Worm (Caenorhabditis elegans): ENCODE data around the gene sdz-12.

The sdz-12 gene

DNA sequence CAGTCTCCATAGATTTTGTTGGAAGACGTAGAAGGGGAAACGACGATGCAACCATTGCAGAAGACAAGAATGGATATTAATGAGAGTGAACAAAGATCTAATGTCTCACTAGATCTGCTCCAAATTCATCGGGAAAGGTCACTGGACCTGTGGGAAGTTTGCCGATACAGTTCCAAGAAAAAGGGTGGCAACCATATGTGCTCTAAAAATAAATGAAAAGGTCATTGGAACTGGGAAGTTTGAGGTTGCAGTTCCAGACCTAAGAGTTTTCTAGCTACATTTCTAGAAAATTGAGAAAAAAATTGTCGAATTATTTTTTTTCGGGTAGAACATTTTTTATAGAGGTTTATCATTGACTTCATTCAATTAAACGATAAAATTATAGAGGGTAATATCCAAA, 15.8 kb upstream of the sdz-12 start, which contains the start of gene fbxb-92:
TSS of gene fbxb-92 (minus strand) at position 101 of the 400 bp plus-strand sequence.
- no peak for TF ChIP-seq fkh-6 (tag; optimal IDR thresholded peaks at IDR 0.05)
- no peak for TF ChIP-seq pha-2 (tag; optimal IDR thresholded peaks at IDR 0.05)
- no peak for TF ChIP-seq hlh-6 (tag; optimal IDR thresholded peaks at IDR 0.05)
- TF ChIP-seq sox-4 (tag; optimal IDR thresholded peaks at IDR 0.05), result no peak
- no peak for TF ChIP-seq ceh-34 (tag; optimal IDR thresholded peaks at IDR 0.05)
- no peak for TF ChIP-seq hlh-30 (tag; optimal IDR thresholded peaks at IDR 0.05; ENCODE audit: insufficient read depth)
- TF ChIP-seq gmeb-2 (tag; optimal IDR thresholded peaks at IDR 0.05), result no peak
- TF ChIP-seq C38D4.7 (GFP tag; optimal IDR thresholded peaks at IDR 0.05), result no peak
- no peak for TF ChIP-seq pag-3 (tag; optimal IDR thresholded peaks at IDR 0.05; ENCODE audit: borderline replicate concordance)

DNA sequence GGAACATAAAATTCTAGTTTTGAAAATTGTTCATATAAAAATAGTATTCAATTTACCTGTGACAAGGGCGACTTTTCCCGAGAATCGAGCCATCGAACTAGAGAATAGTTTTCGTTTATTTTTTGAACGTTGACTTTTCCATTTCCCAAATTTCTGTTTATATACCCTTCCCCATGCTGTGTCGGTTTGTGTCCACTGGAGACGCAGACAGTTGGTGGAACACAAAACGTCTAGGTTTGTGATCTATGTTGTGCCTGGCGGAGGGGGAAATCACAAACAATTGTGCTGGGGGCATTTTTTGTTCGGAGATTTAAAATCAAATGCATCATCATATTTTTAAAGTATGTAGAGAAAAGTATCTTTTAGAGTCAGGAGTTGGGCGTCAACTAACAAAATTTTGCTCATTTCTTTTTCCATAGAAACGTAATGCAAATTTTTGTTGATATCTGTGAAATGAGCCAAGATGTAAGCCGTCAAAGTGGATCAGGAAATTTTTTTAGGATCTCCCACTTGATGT, 12.1 kb upstream of the sdz-12 start, which contains the start of gene nta-1:
TSS of gene nta-1 (minus strand) at position 131 of the 517 bp plus-strand sequence.
- TF ChIP-seq zip-5 (tag; optimal IDR thresholded peaks at IDR 0.05) (no peak), sox-2 (GFP tag; IDR thresholded peaks at IDR 0.05) (no peak), fkh-6 (tag; optimal IDR thresholded peaks at IDR 0.05) (no peak), pqm-1 (tag; optimal IDR thresholded peaks at IDR 0.05) (no peak), unc-42 (tag; optimal IDR thresholded peaks at IDR 0.05) (no peak), elt-2 (tag; optimal IDR thresholded peaks at IDR 0.05) (no peak), C08G9.2 (tag; optimal IDR thresholded peaks at IDR 0.05) (no peak), ztf-16 (tag; optimal IDR thresholded peaks at IDR 0.05) (no peak), ets-4 (tag; optimal IDR thresholded peaks at IDR 0.05) (no peak), ceh-31 (tag; optimal IDR thresholded peaks at IDR 0.05) (no peak), ceh-19 (GFP tag; optimal IDR thresholded peaks at IDR 0.05) (no peak), unc-3 (GFP tag; conservative IDR thresholded peaks at IDR 0.05) (no peak), unc-3 (tag; optimal IDR thresholded peaks at IDR 0.05) (no peak), pros-1 (tag; optimal IDR thresholded peaks at IDR 0.05) (no peak), fkh-10 (GFP tag; optimal IDR thresholded peaks at IDR 0.05) (no peak), ahr-1 (tag; optimal IDR thresholded peaks at IDR 0.05) (no peak), K09A11.1 (tag; optimal IDR thresholded peaks at IDR 0.05; ENCODE audit: insufficient read depth) (no peak), lim-6 (tag; optimal IDR thresholded peaks at IDR 0.05) (no peak), che-1 (tag; optimal IDR thresholded peaks at IDR 0.05) (no peak), ceh-45 (GFP tag; IDR thresholded peaks at IDR 0.05) (no peak)

DNA sequence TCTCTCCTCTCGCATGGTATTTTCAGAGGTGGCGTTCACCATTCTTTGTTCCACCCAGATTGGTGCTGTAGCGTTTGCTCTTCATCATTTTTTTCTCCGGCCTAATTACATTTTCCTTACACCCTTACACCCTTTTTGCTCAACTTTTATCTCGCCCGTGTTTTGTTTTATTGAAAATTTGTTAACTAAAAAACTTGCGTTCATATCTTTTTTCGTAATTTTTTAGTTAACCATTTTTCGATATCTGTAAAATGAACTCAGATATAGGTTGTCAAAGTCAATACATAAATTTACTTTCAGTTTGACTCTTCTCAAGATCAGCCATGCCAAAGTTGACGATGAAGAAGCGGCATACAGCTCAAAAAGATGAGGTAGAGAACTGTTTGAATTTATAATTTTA, 10.0 kb upstream of the sdz-12 start, which contains the start of gene F12E12.1:
TSS of gene F12E12.1 (plus strand) at position 301 of the 400 bp plus-strand sequence.
- no peak for TF ChIP-seq ttx-3 (tag; optimal IDR thresholded peaks at IDR 0.05)
- TF ChIP-seq zip-5 (tag; optimal IDR thresholded peaks at IDR 0.05), result no peak
- no peak for TF ChIP-seq unc-3 (GFP tag; conservative IDR thresholded peaks at IDR 0.05)
- TF ChIP-seq unc-3 (tag; optimal IDR thresholded peaks at IDR 0.05), result no peak
- TF ChIP-seq ceh-2 (tag; optimal IDR thresholded peaks at IDR 0.05), result no peak
- no peak for TF ChIP-seq dve-1 (tag; optimal IDR thresholded peaks at IDR 0.05)
- no peak for TF ChIP-seq ceh-31 (tag; optimal IDR thresholded peaks at IDR 0.05)
- TF ChIP-seq nhr-11 (tag; optimal IDR thresholded peaks at IDR 0.05), result no peak
- no peak for TF ChIP-seq nhr-232 (tag; optimal IDR thresholded peaks at IDR 0.05)
- TF ChIP-seq ceh-9 (tag; optimal IDR thresholded peaks at IDR 0.05), result no peak
- TF ChIP-seq C38D4.7 (GFP tag; optimal IDR thresholded peaks at IDR 0.05), result no peak

- no peak for TF ChIP-seq hlh-13 (GFP tag; optimal IDR thresholded peaks at IDR 0.05)
- no peak for TF ChIP-seq ceh-6 (GFP tag; optimal IDR thresholded peaks at IDR 0.05)
- no peak for TF ChIP-seq npax-4 (tag; optimal IDR thresholded peaks at IDR 0.05)
- no peak for TF ChIP-seq ceh-22 (tag; optimal IDR thresholded peaks at IDR 0.05)
- TF ChIP-seq hlh-15 (tag; optimal IDR thresholded peaks at IDR 0.05), result no peak
- TF ChIP-seq pat-9 (tag; optimal IDR thresholded peaks at IDR 0.05), result no peak
Observed at ce11 chrII:3739647-3740046, 8.0 kb upstream of the sdz-12 start, which contains the start of gene F12E12.2. Gene F12E12.2, plus strand, starts transcription at chrII:3739947.

All from whole organism, late embryonic.